Worm (Caenorhabditis elegans) whole organism, L1 larva: ENCODE measurements around the gene clec-24.

Experiments used
- ama-1 ChIP-seq: fragments of 150-350 bp; optimal IDR thresholded peaks from 2 replicates; lab custom pipeline; 2014
- elt-2 ChIP-seq: sonication (generic microtip); optimal IDR thresholded peaks from 2 replicates; lab custom pipeline; 2016; ENCODE audit warnings: missing genetic modification characterization, mild to moderate bottlenecking, inconsistent platforms, missing compliant biosample characterization, missing genetic modification reagents
- lin-39 ChIP-seq: fragments of 150-350 bp; optimal IDR thresholded peaks from 2 replicates; lab custom pipeline; 2014; ENCODE audit warnings: missing biosample characterization, missing genetic modification reagents, missing genetic modification characterization

DNA sequence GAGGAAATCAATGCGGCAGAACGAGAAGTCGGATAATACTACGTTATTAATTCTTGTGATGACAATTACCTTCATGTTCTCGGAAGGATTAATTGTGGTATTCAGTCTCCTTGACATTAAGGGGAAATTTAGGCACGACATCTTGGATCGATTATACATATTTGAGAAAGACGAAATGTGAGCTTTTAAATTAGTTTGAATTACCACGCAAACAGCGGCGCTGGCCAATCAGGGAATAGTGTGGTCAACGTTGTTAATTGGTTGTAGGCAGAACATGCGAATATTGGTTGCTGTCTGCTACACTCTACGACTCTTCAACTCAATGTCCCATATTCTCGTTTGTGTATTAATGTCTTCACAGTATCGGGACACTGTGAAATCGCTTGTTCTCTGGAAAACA lies 13.2 kb downstream of the clec-24 start, which contains the start of gene F49A5.10:
- no peak for TF ChIP-seq elt-2 (tag; lab: Kevin White, UChicago)
- TF ChIP-seq ama-1 (lab: Kevin White, UChicago): no peak
- TF ChIP-seq lin-39 (tag; lab: Kevin White, UChicago): no peak
